Worm (Caenorhabditis elegans) whole organism, young adult: Measurements from ENCODE around the gene F14D7.2.
A peak's percentile ranks its signal among the peaks of the same experiment; 100 is the strongest.

ENCODE experiments used
- B0019.2 ChIP-seq: fragments of 200-800 bp; sonication (Bioruptor generic); conservative IDR thresholded peaks from 2 replicates; pipeline ENCODE4 v1.3.6; 2022; ENCODE audit warnings: missing genetic modification reagents, missing genetic modification characterization, missing compliant biosample characterization
- B0035.1 ChIP-seq: sonication (generic microtip); optimal IDR thresholded peaks from 2 replicates; lab custom pipeline; 2016; ENCODE audit warnings: missing genetic modification characterization, mild to moderate bottlenecking, missing compliant biosample characterization, missing genotype, missing genetic modification reagents
- B0336.3 ChIP-seq: fragments of 200-800 bp; sonication (Bioruptor generic); IDR thresholded peaks from 2 replicates; pipeline ENCODE4 v1.3.6; 2022; ENCODE audit warnings: missing genetic modification characterization, missing compliant biosample characterization
- C06A6.2 ChIP-seq: fragments of 200-800 bp; sonication (Bioruptor generic); conservative IDR thresholded peaks from 2 replicates; pipeline ENCODE4 v1.3.6; 2022; ENCODE audit warnings: missing genetic modification characterization, missing compliant biosample characterization
- C17E4.6 ChIP-seq: fragments of 200-800 bp; sonication (Bioruptor generic); IDR thresholded peaks from 2 replicates; pipeline ENCODE4 v1.3.6; 2022; ENCODE audit warnings: missing genetic modification reagents, missing genetic modification characterization, missing compliant biosample characterization
- F10E7.11 ChIP-seq: sonication (generic microtip); optimal IDR thresholded peaks from 2 replicates; lab custom pipeline; 2017; ENCODE audit warnings: mild to moderate bottlenecking, missing genetic modification characterization, moderate library complexity, missing compliant biosample characterization
- F23B12.7 ChIP-seq: sonication (generic microtip); optimal IDR thresholded peaks from 2 replicates; lab custom pipeline; 2017; ENCODE audit warnings: missing genetic modification characterization, mild to moderate bottlenecking, missing compliant biosample characterization, antibody characterized with exemption, moderate library complexity; ENCODE audit not compliant: insufficient read depth
- F33H1.4 ChIP-seq: fragments of 200-800 bp; sonication (Bioruptor generic); IDR thresholded peaks from 2 replicates; pipeline ENCODE4 v1.3.6; 2022; ENCODE audit warnings: missing genetic modification reagents, missing genetic modification characterization, missing compliant biosample characterization
- F37B4.10 ChIP-seq: fragments of 200-800 bp; sonication (Bioruptor generic); IDR thresholded peaks from 2 replicates; pipeline ENCODE4 v1.3.6; 2022; ENCODE audit warnings: missing genetic modification characterization, missing compliant biosample characterization
- F39B2.1 ChIP-seq: fragments of 200-800 bp; sonication (Bioruptor generic); IDR thresholded peaks from 2 replicates; pipeline ENCODE4 v1.3.6; 2022; ENCODE audit warnings: missing genetic modification reagents, missing genetic modification characterization, missing compliant biosample characterization
- K11D2.4 ChIP-seq: fragments of 200-800 bp; sonication (Bioruptor generic); IDR thresholded peaks from 2 replicates; pipeline ENCODE4 v1.3.6; 2022; ENCODE audit warnings: missing genetic modification reagents, missing genetic modification characterization, missing compliant biosample characterization
- Y67H2A.10 ChIP-seq: fragments of 200-800 bp; sonication (Bioruptor generic); conservative IDR thresholded peaks from 2 replicates; pipeline ENCODE4 v1.3.6; 2022; ENCODE audit warnings: missing genetic modification reagents, missing genetic modification characterization, missing compliant biosample characterization
- atf-7 ChIP-seq: sonication (generic microtip); optimal IDR thresholded peaks from 2 replicates; lab custom pipeline; 2017; ENCODE audit warnings: mild to moderate bottlenecking, missing genetic modification characterization, missing compliant biosample characterization
- attf-5 ChIP-seq: fragments of 200-800 bp; sonication (Bioruptor generic); optimal IDR thresholded peaks from 2 replicates; lab custom pipeline; 2018; ENCODE audit warnings: mild to moderate bottlenecking, missing genetic modification characterization, missing compliant biosample characterization
- ccch-3 ChIP-seq: fragments of 200-800 bp; sonication (Bioruptor generic); optimal IDR thresholded peaks from 2 replicates; lab custom pipeline; 2018; ENCODE audit warnings: mild to moderate bottlenecking, missing genetic modification characterization, missing compliant biosample characterization
- cebp-1 ChIP-seq, 2 experiments: fragments of 200-800 bp in 1 of 2; sonication (Bioruptor generic) in 1 of 2; sonication (generic microtip) in 1 of 2; IDR thresholded peaks in 1 of 2; optimal IDR thresholded peaks in 1 of 2; 2 replicates each; pipeline versions ENCODE4 v1.3.6 to Lab custom; 2017 to 2022; ENCODE audit warnings: missing compliant biosample characterization in 2 of 2, missing genetic modification characterization in 2 of 2, mild to moderate bottlenecking in 1 of 2, missing genetic modification reagents in 1 of 2, moderate library complexity in 1 of 2
- cebp-2 ChIP-seq: fragments of 200-800 bp; sonication (Bioruptor generic); IDR thresholded peaks from 2 replicates; pipeline ENCODE4 v1.3.6; 2022; ENCODE audit warnings: missing genetic modification characterization, missing compliant biosample characterization
- ceh-100 ChIP-seq: fragments of 200-800 bp; sonication (Bioruptor generic); IDR thresholded peaks from 2 replicates; pipeline ENCODE4 v1.3.6; 2022; ENCODE audit warnings: missing genetic modification reagents, missing genetic modification characterization, missing compliant biosample characterization
- ceh-40 ChIP-seq: fragments of 200-800 bp; sonication (Bioruptor generic); IDR thresholded peaks from 2 replicates; pipeline ENCODE4 v1.3.6; 2022; ENCODE audit warnings: missing genetic modification characterization, missing compliant biosample characterization
- egrh-3 ChIP-seq: fragments of 200-800 bp; sonication (Bioruptor generic); IDR thresholded peaks from 2 replicates; pipeline ENCODE4 v1.3.6; 2022; ENCODE audit warnings: missing genetic modification reagents, missing genetic modification characterization, missing compliant biosample characterization
- ekl-4 ChIP-seq: fragments of 200-800 bp; sonication (Bioruptor generic); IDR thresholded peaks from 2 replicates; pipeline ENCODE4 v1.3.6; 2022; ENCODE audit warnings: missing genetic modification reagents, missing genetic modification characterization, missing compliant biosample characterization
- hlh-26 ChIP-seq: fragments of 200-800 bp; sonication (Bioruptor generic); conservative IDR thresholded peaks from 2 replicates; pipeline ENCODE4 v1.3.6; 2022; ENCODE audit warnings: missing genetic modification reagents, missing genetic modification characterization, missing compliant biosample characterization
- hsf-1 ChIP-seq: fragments of 200-800 bp; sonication (Bioruptor generic); IDR thresholded peaks from 2 replicates; pipeline ENCODE4 v1.3.6; 2022; ENCODE audit warnings: missing genetic modification reagents, missing genetic modification characterization, missing compliant biosample characterization
- let-526 ChIP-seq: fragments of 200-800 bp; sonication (Bioruptor generic); IDR thresholded peaks from 2 replicates; pipeline ENCODE4 v1.3.6; 2022; ENCODE audit warnings: missing genetic modification reagents, missing genetic modification characterization, missing compliant biosample characterization
- lin-35 ChIP-seq, 3 experiments: fragments of 150-350 bp in 2 of 3; sonication (generic microtip) in 1 of 3; optimal IDR thresholded peaks; 2 replicates each; lab custom pipeline; 2014 to 2018; ENCODE audit warnings: missing biosample characterization in 3 of 3, missing genetic modification characterization in 3 of 3, missing genetic modification reagents in 3 of 3
- lsl-1 ChIP-seq: fragments of 200-800 bp; sonication (Bioruptor generic); optimal IDR thresholded peaks from 2 replicates; lab custom pipeline; 2018; ENCODE audit warnings: mild to moderate bottlenecking, missing genetic modification characterization, moderate library complexity, missing compliant biosample characterization
- lsy-27 ChIP-seq: sonication (generic microtip); optimal IDR thresholded peaks from 2 replicates; lab custom pipeline; 2017; ENCODE audit warnings: missing genetic modification characterization, mild to moderate bottlenecking, missing compliant biosample characterization, antibody characterized with exemption, missing genotype, borderline replicate concordance; ENCODE audit not compliant: insufficient read depth
- mxl-1 ChIP-seq: sonication (generic microtip); optimal IDR thresholded peaks from 2 replicates; lab custom pipeline; 2016; ENCODE audit warnings: missing genetic modification characterization, missing compliant biosample characterization
- nhr-120 ChIP-seq: fragments of 200-800 bp; sonication (Bioruptor generic); IDR thresholded peaks from 2 replicates; pipeline ENCODE4 v1.3.6; 2022; ENCODE audit warnings: missing genetic modification characterization, missing compliant biosample characterization
- nhr-90 ChIP-seq: sonication (generic microtip); optimal IDR thresholded peaks from 2 replicates; lab custom pipeline; 2016; ENCODE audit warnings: missing genotype, mild to moderate bottlenecking, missing genetic modification characterization, missing compliant biosample characterization
- pha-4 ChIP-seq: fragments of 150-350 bp; sonication (generic microtip); optimal IDR thresholded peaks from 2 replicates; lab custom pipeline; 2014; ENCODE audit warnings: missing biosample characterization, missing genetic modification reagents, missing genetic modification characterization
- repo-1 ChIP-seq: sonication (generic microtip); optimal IDR thresholded peaks from 2 replicates; lab custom pipeline; 2017; ENCODE audit warnings: mild to moderate bottlenecking, missing genetic modification characterization, missing compliant biosample characterization
- snpc-1.3 ChIP-seq: sonication (generic microtip); optimal IDR thresholded peaks from 2 replicates; lab custom pipeline; 2017; ENCODE audit warnings: missing genetic modification characterization, mild to moderate bottlenecking, missing compliant biosample characterization, antibody characterized with exemption, moderate library complexity, missing genotype, missing genetic modification reagents; ENCODE audit not compliant: insufficient read depth
- snpc-4 ChIP-seq, 5 experiments: fragments of 150-350 bp in 1 of 5; sonication (generic microtip) in 4 of 5; optimal IDR thresholded peaks; 2 replicates each; lab custom pipeline; 2014 to 2018; ENCODE audit warnings: missing genetic modification characterization in 5 of 5, missing biosample characterization in 3 of 5, antibody characterized with exemption in 2 of 5, mild to moderate bottlenecking in 2 of 5, missing compliant biosample characterization in 2 of 5, missing genotype in 2 of 5, moderate library complexity in 2 of 5, missing genetic modification reagents in 1 of 5
- sptf-2 ChIP-seq: fragments of 200-800 bp; sonication (Bioruptor generic); optimal IDR thresholded peaks from 2 replicates; lab custom pipeline; 2018; ENCODE audit warnings: mild to moderate bottlenecking, missing genetic modification characterization, missing compliant biosample characterization
- xnd-1 ChIP-seq: sonication (generic microtip); optimal IDR thresholded peaks from 2 replicates; lab custom pipeline; 2016; ENCODE audit warnings: missing genotype, missing genetic modification reagents, missing genetic modification characterization, missing compliant biosample characterization
- ztf-26 ChIP-seq: sonication (generic microtip); optimal IDR thresholded peaks from 2 replicates; lab custom pipeline; 2017; ENCODE audit warnings: missing genetic modification characterization, missing compliant biosample characterization

The F14D7.2 gene

ce11 chrV:14320730-14321319 lies 27.3 kb upstream of the F14D7.2 start (continued):
- no peak for TF ChIP-seq hlh-26 (GFP tag; lab: Robert Waterston, UW)
- TF ChIP-seq F33H1.4 (GFP tag; lab: Robert Waterston, UW): no peak
- TF ChIP-seq B0019.2 (GFP tag; lab: Robert Waterston, UW): no peak
- TF ChIP-seq ccch-3 (GFP tag; lab: Kevin White, UChicago): no peak
- TF ChIP-seq K11D2.4 (GFP tag; lab: Robert Waterston, UW): no peak
- no peak for TF ChIP-seq F37B4.10 (GFP tag; lab: Robert Waterston, UW)
- TF ChIP-seq nhr-120 (GFP tag; lab: Robert Waterston, UW): no peak
- no peak for TF ChIP-seq C17E4.6 (GFP tag; lab: Robert Waterston, UW)
- no peak for TF ChIP-seq C06A6.2 (GFP tag; lab: Robert Waterston, UW)
- no peak for TF ChIP-seq ceh-40 (GFP tag; lab: Robert Waterston, UW)
- no peak for TF ChIP-seq B0035.1 (tag; lab: Kevin White, UChicago)
- no peak for TF ChIP-seq xnd-1 (tag; lab: Kevin White, UChicago)
- TF ChIP-seq pha-4 (tag; lab: Kevin White, UChicago): no peak
- TF ChIP-seq lsy-27: no peak
- no peak for TF ChIP-seq repo-1 (tag; lab: Kevin White, UChicago)
- no peak for TF ChIP-seq mxl-1 (tag; lab: Kevin White, UChicago)
- TF ChIP-seq F39B2.1 (GFP tag; lab: Robert Waterston, UW): no peak
- peak; percentile 31; the same call in 1 of the 2 replicates for TF ChIP-seq B0336.3 (GFP tag; lab: Robert Waterston, UW)
- TF ChIP-seq atf-7 (tag; lab: Kevin White, UChicago): no peak
- no peak for TF ChIP-seq snpc-1.3 (tag; lab: Kevin White, UChicago)
- TF ChIP-seq let-526 (GFP tag; lab: Robert Waterston, UW): no peak
- peak; percentile 23 for TF ChIP-seq attf-5 (GFP tag; lab: Kevin White, UChicago)
- TF ChIP-seq ztf-26: no peak
- TF ChIP-seq sptf-2 (GFP tag; lab: Kevin White, UChicago): no peak
- TF ChIP-seq egrh-3: peak; percentile 98
- TF ChIP-seq cebp-2 (GFP tag; lab: Robert Waterston, UW): no peak
- no peak for TF ChIP-seq cebp-1 (GFP tag; IDR thresholded peaks at IDR 0.05; lab: Robert Waterston, UW)
- TF ChIP-seq cebp-1 (tag; optimal IDR thresholded peaks at IDR 0.05; lab: Kevin White, UChicago): peak; percentile 26
- no peak for TF ChIP-seq F10E7.11 (tag; lab: Kevin White, UChicago)
- no peak for TF ChIP-seq lsl-1 (GFP tag; lab: Kevin White, UChicago)
- TF ChIP-seq lin-35 (GFP tag; optimal IDR thresholded peaks at IDR 0.05; lab: Kevin White, UChicago): no peak
- TF ChIP-seq snpc-4 (GFP tag; optimal IDR thresholded peaks at IDR 0.05; lab: Kevin White, UChicago): no peak
- no peak for TF ChIP-seq snpc-4 (tag; optimal IDR thresholded peaks at IDR 0.05; lab: Kevin White, UChicago)
- TF ChIP-seq, all 124 proteins: peak for 9

- TF ChIP-seq ccch-3 (GFP tag; lab: Kevin White, UChicago) (no peak), Y67H2A.10 (GFP tag; lab: Robert Waterston, UW) (no peak), F23B12.7 (tag; lab: Kevin White, UChicago) (no peak), ekl-4 (no peak), nhr-90 (no peak), F39B2.1 (GFP tag; lab: Robert Waterston, UW) (no peak), hsf-1 (GFP tag; lab: Robert Waterston, UW) (no peak), C17E4.6 (GFP tag; lab: Robert Waterston, UW) (no peak), ceh-100 (no peak)
These were observed 26.7 kb upstream of the F14D7.2 start, which contains the start of gene F47B8.14 for ce11 chrV:14320246-14320645. Gene F47B8.14 (plus strand): TSS chrV:14320546.
